Fruit fly (Drosophila melanogaster): ENCODE data around the gene Ald1.

- no peak for TF ChIP-seq ttk (optimal IDR thresholded peaks at IDR 0.05)
- no peak for TF ChIP-seq h (optimal IDR thresholded peaks at IDR 0.05)
Observed at dm6 chr3R:26226506-26227277, 34.7 kb downstream of the Ald1 start.
